Fruit fly (Drosophila melanogaster): ENCODE data around the gene Cpr76Ba.

DNA sequence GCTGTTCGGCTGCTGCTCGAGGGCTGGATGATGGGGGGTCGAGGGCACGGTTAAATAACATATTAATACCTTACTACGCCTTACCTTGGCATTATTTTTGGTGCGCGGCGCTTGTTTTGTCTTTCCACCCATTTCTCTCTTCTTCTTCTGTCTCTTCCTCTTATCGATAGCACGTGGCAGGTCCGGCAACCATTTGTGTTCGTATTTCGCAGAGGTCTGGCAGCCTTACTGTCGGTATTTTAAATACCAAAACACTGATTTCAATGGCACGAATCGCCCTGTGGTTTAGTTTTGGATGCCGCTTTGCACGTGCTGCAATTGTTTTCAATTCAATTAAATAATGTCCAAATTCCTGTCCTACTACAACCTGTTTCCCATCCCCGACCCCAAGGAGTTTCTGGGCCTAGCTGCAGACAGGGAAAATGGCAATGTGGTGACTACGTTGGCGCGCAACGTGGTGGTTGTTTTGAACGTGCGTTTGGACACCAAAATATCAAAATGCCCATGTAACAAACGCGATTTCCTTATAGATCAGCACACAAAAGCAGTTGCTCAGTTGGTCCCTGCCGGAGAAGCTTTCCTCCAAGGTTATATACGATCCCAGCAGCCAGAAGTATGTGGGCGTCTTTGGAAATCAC lies 34.1 kb upstream of the Cpr76Ba start, which contains the start of the genes Ltn1 and CG9300:
- TF ChIP-seq Sox102F (GFP tag; optimal IDR thresholded peaks at IDR 0.05) (no peak), CG1621 (tag; optimal IDR thresholded peaks at IDR 0.05) (no peak), CG6276 (GFP tag; optimal IDR thresholded peaks at IDR 0.05) (no peak), vri (GFP tag; optimal IDR thresholded peaks at IDR 0.05) (no peak), Eip78C (GFP tag) (no peak), Lpt (GFP tag; optimal IDR thresholded peaks at IDR 0.05) (no peak), fkh (GFP tag; optimal IDR thresholded peaks at IDR 0.05) (no peak)

Measured in whole organism, prepupa.